Worm (Caenorhabditis elegans) whole organism, L2 larva: ENCODE results near the gene T24F1.4.

Experiments used
- ZK546.5 ChIP-seq: sonication (generic microtip); optimal IDR thresholded peaks from 2 replicates; lab custom pipeline; 2017; ENCODE audit warnings: missing biosample characterization, missing genetic modification characterization
- ama-1 ChIP-seq: fragments of 150-350 bp; optimal IDR thresholded peaks from 2 replicates; lab custom pipeline; 2018; ENCODE audit warnings: inconsistent platforms
- lin-11 ChIP-seq: fragments of 150-350 bp; sonication (generic microtip); optimal IDR thresholded peaks from 2 replicates; lab custom pipeline; 2014; ENCODE audit warnings: missing biosample characterization, missing genetic modification characterization, inconsistent platforms, mixed read lengths
- lsy-2 ChIP-seq, 2 experiments: fragments of 150-350 bp in 1 of 2; sonication (generic microtip) in 1 of 2; optimal IDR thresholded peaks; 2 replicates each; lab custom pipeline; 2014 to 2017; ENCODE audit warnings: missing biosample characterization in 2 of 2, missing genetic modification characterization in 2 of 2
- skn-1 ChIP-seq: sonication (generic microtip); optimal IDR thresholded peaks from 2 replicates; lab custom pipeline; 2017; ENCODE audit warnings: missing biosample characterization, missing genetic modification characterization

DNA sequence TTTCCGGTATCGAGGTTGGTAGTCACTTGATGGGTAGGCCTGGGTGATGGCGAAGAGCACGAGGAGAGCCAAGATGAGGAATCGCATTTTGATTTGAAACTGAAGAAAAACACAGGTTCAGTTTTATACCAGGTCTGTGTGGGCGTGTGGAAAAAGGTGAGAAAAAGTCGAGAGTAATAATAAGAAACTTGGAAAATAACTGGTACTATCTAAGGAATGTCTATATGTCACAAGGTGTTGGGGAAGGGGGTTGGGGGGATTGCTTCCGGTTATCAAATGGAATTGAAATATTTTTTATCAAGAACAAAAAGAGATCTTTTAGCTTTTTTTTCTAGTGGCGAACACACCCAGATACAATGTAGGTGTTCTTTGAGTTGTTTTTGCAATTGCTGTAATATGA is 5.5 kb upstream of the T24F1.4 start, which contains the start of gene nlp-51:
- TF ChIP-seq ZK546.5 (tag; lab: Kevin White, UChicago) (no peak), skn-1 (tag; lab: Kevin White, UChicago) (no peak), lin-11 (tag; lab: Kevin White, UChicago) (no peak), lsy-2 (tag; optimal IDR thresholded peaks at IDR 0.05; lab: Kevin White, UChicago) (no peak), ama-1 (no peak)
